Fruit fly (Drosophila melanogaster) whole organism, embryonic: ENCODE measurements around the gene CaMKII.
A peak's percentile ranks its signal among the peaks of the same experiment; 100 is the strongest.

Experiments
- BtbVII ChIP-seq: fragments of 200-800 bp; sonication (Bioruptor generic); optimal IDR thresholded peaks from 3 replicates; lab custom pipeline; 2017; ENCODE audit warnings: missing biosample characterization, mild to moderate bottlenecking, missing genetic modification characterization
- CG11085 ChIP-seq: fragments of 200-800 bp; sonication (Bioruptor generic); IDR thresholded peaks from 2 replicates; pipeline ENCODE4 v1.3.6; 2022; ENCODE audit warnings: missing biosample characterization, missing genetic modification characterization
- CG11247 ChIP-seq: fragments of 200-800 bp; sonication (Bioruptor generic); IDR thresholded peaks from 2 replicates; pipeline ENCODE4 v1.3.6; 2022; ENCODE audit warnings: missing biosample characterization, missing genetic modification characterization
- CG11695 ChIP-seq: fragments of 200-800 bp; sonication (Bioruptor generic); IDR thresholded peaks from 3 replicates; pipeline ENCODE4 v1.3.6; 2022; ENCODE audit warnings: missing biosample characterization, missing genetic modification characterization
- CG12219 ChIP-seq: fragments of 200-800 bp; sonication (Bioruptor generic); optimal IDR thresholded peaks from 3 replicates; lab custom pipeline; 2018; ENCODE audit warnings: missing biosample characterization, mild to moderate bottlenecking, missing genetic modification characterization
- CG12391 ChIP-seq: fragments of 200-800 bp; sonication (Bioruptor generic); optimal IDR thresholded peaks from 3 replicates; lab custom pipeline; 2018; ENCODE audit warnings: missing biosample characterization, mild to moderate bottlenecking, missing genetic modification characterization, moderate library complexity
- CG15696 ChIP-seq: fragments of 200-800 bp; sonication (Bioruptor generic); optimal IDR thresholded peaks from 2 replicates; lab custom pipeline; 2019; ENCODE audit warnings: missing biosample characterization, mild to moderate bottlenecking, missing genetic modification characterization, moderate library complexity
- CG1647 ChIP-seq: fragments of 200-800 bp; sonication (Bioruptor generic); optimal IDR thresholded peaks from 3 replicates; lab custom pipeline; 2016; ENCODE audit warnings: missing biosample characterization, missing genetic modification characterization
- CG17385 ChIP-seq: fragments of 200-800 bp; sonication (Bioruptor generic); optimal IDR thresholded peaks from 3 replicates; lab custom pipeline; 2018; ENCODE audit warnings: missing biosample characterization, mild to moderate bottlenecking, missing genetic modification characterization
- CG17802 ChIP-seq: fragments of 200-800 bp; sonication (Bioruptor generic); optimal IDR thresholded peaks from 2 replicates; lab custom pipeline; 2018; ENCODE audit warnings: missing biosample characterization, mild to moderate bottlenecking, missing genetic modification characterization, moderate library complexity
- CG17829 ChIP-seq: fragments of 200-800 bp; optimal IDR thresholded peaks from 2 replicates; lab custom pipeline; 2019; ENCODE audit warnings: missing biosample characterization, mild to moderate bottlenecking, missing genetic modification characterization, moderate library complexity
- CG2678 ChIP-seq: fragments of 200-800 bp; sonication (Bioruptor generic); optimal IDR thresholded peaks from 3 replicates; lab custom pipeline; 2019; ENCODE audit warnings: missing biosample characterization, mild to moderate bottlenecking, missing genetic modification characterization, moderate library complexity
- CG31441 ChIP-seq: fragments of 200-800 bp; sonication (Bioruptor generic); IDR thresholded peaks from 2 replicates; pipeline ENCODE4 v1.3.6; 2022; ENCODE audit warnings: missing biosample characterization, missing genetic modification characterization
- CG34224 ChIP-seq: fragments of 200-800 bp; sonication (Bioruptor generic); IDR thresholded peaks from 3 replicates; pipeline ENCODE4 v1.3.6; 2022; ENCODE audit warnings: missing biosample characterization, missing genetic modification characterization; ENCODE audit not compliant: partially characterized antibody
- CG6813 ChIP-seq: fragments of 200-800 bp; sonication (Bioruptor generic); optimal IDR thresholded peaks from 2 replicates; lab custom pipeline; 2017; ENCODE audit warnings: missing biosample characterization, missing genetic modification characterization, mild to moderate bottlenecking, moderate library complexity, missing genetic modification reagents
- CG7357 ChIP-seq: fragments of 200-800 bp; sonication (Bioruptor generic); IDR thresholded peaks from 3 replicates; pipeline ENCODE4 v1.3.6; 2022; ENCODE audit warnings: missing biosample characterization, missing genetic modification characterization
- CG7786 ChIP-seq: fragments of 200-800 bp; sonication (Bioruptor generic); optimal IDR thresholded peaks from 2 replicates; lab custom pipeline; 2016; ENCODE audit warnings: missing biosample characterization, missing genetic modification characterization
- CG8290 ChIP-seq, 3 experiments: fragments of 200-800 bp; sonication (Bioruptor generic); optimal IDR thresholded peaks; 2 replicates each; lab custom pipeline; 2016 to 2019; ENCODE audit warnings: missing biosample characterization in 3 of 3, missing genetic modification characterization in 3 of 3, mild to moderate bottlenecking in 2 of 3, moderate library complexity in 1 of 3
- CG9609 ChIP-seq: fragments of 200-800 bp; sonication (Bioruptor generic); optimal IDR thresholded peaks from 3 replicates; lab custom pipeline; 2016; ENCODE audit warnings: missing biosample characterization, missing genetic modification characterization
- Camta ChIP-seq: fragments of 200-800 bp; sonication (Bioruptor generic); optimal IDR thresholded peaks from 2 replicates; lab custom pipeline; 2016; ENCODE audit warnings: missing biosample characterization, missing genetic modification characterization
- D19B ChIP-seq: fragments of 200-800 bp; sonication (Bioruptor generic); optimal IDR thresholded peaks from 2 replicates; lab custom pipeline; 2017; ENCODE audit warnings: missing biosample characterization, mild to moderate bottlenecking, missing genetic modification characterization
- Dip2 ChIP-seq: fragments of 200-800 bp; sonication (Bioruptor generic); IDR thresholded peaks from 2 replicates; pipeline ENCODE4 v1.3.6; 2022; ENCODE audit warnings: missing biosample characterization, missing genetic modification characterization
- ERR ChIP-seq: fragments of 200-800 bp; sonication (Bioruptor generic); optimal IDR thresholded peaks from 2 replicates; lab custom pipeline; 2016; ENCODE audit warnings: missing biosample characterization, missing genetic modification characterization
- Fer3 ChIP-seq: fragments of 200-800 bp; sonication (Bioruptor generic); optimal IDR thresholded peaks from 2 replicates; lab custom pipeline; 2018; ENCODE audit warnings: missing biosample characterization, mild to moderate bottlenecking, missing genetic modification characterization, moderate library complexity
- Gug ChIP-seq: fragments of 200-800 bp; sonication (Bioruptor generic); IDR thresholded peaks from 4 replicates; pipeline ENCODE4 v1.3.6; 2022; ENCODE audit warnings: missing biosample characterization, missing genetic modification characterization
- H2.0 ChIP-seq: fragments of 200-800 bp; sonication (Bioruptor generic); IDR thresholded peaks from 2 replicates; pipeline ENCODE4 v1.3.6; 2022; ENCODE audit warnings: missing biosample characterization, missing genetic modification characterization
- HLH3B ChIP-seq: fragments of 200-800 bp; sonication (Bioruptor generic); IDR thresholded peaks from 2 replicates; pipeline ENCODE4 v1.3.6; 2022; ENCODE audit warnings: missing biosample characterization, missing genetic modification characterization
- Hey ChIP-seq: fragments of 200-800 bp; sonication (Bioruptor generic); optimal IDR thresholded peaks from 3 replicates; lab custom pipeline; 2018; ENCODE audit warnings: missing biosample characterization, mild to moderate bottlenecking, missing genetic modification characterization
- Hmx ChIP-seq: fragments of 200-800 bp; sonication (Bioruptor generic); optimal IDR thresholded peaks from 2 replicates; lab custom pipeline; 2016; ENCODE audit warnings: missing biosample characterization, missing genetic modification characterization
- Rfx ChIP-seq: fragments of 200-800 bp; sonication (Bioruptor generic); IDR thresholded peaks from 2 replicates; pipeline ENCODE4 v1.3.6; 2022; ENCODE audit warnings: missing biosample characterization, missing genetic modification characterization
- bowl ChIP-seq: fragments of 200-800 bp; sonication (Bioruptor generic); IDR thresholded peaks from 2 replicates; pipeline ENCODE4 v1.3.6; 2022; ENCODE audit warnings: missing biosample characterization, missing genetic modification characterization
- cg ChIP-seq: fragments of 200-800 bp; sonication (Bioruptor generic); optimal IDR thresholded peaks from 3 replicates; lab custom pipeline; 2019; ENCODE audit warnings: missing biosample characterization, mild to moderate bottlenecking, missing genetic modification characterization, moderate library complexity
- crc ChIP-seq: fragments of 200-800 bp; sonication (Bioruptor generic); optimal IDR thresholded peaks from 2 replicates; lab custom pipeline; 2016; ENCODE audit warnings: missing biosample characterization, missing genetic modification characterization
- dm ChIP-seq: fragments of 200-800 bp; sonication (Bioruptor generic); optimal IDR thresholded peaks from 3 replicates; lab custom pipeline; 2016; ENCODE audit warnings: missing biosample characterization, missing genetic modification characterization
- ftz-f1 ChIP-seq: fragments of 200-800 bp; sonication (Bioruptor generic); optimal IDR thresholded peaks from 2 replicates; lab custom pipeline; 2016; ENCODE audit warnings: missing biosample characterization, missing genetic modification characterization
- grn ChIP-seq: fragments of 200-800 bp; sonication (Bioruptor generic); optimal IDR thresholded peaks from 3 replicates; lab custom pipeline; 2017; ENCODE audit warnings: missing biosample characterization, missing genetic modification characterization
- inv ChIP-seq: fragments of 200-800 bp; sonication (Bioruptor generic); IDR thresholded peaks from 2 replicates; pipeline ENCODE4 v1.3.6; 2022; ENCODE audit warnings: missing biosample characterization, missing genetic modification characterization; ENCODE audit not compliant: partially characterized antibody
- lmd ChIP-seq: fragments of 200-800 bp; sonication (Bioruptor generic); IDR thresholded peaks from 2 replicates; pipeline ENCODE4 v1.3.6; 2022; ENCODE audit warnings: missing biosample characterization, missing genetic modification characterization
- mam ChIP-seq: fragments of 200-800 bp; sonication (Bioruptor generic); optimal IDR thresholded peaks from 3 replicates; lab custom pipeline; 2016; ENCODE audit warnings: missing biosample characterization, missing genetic modification characterization
- onecut ChIP-seq: fragments of 200-800 bp; sonication (Bioruptor generic); IDR thresholded peaks from 2 replicates; pipeline ENCODE4 v1.3.6; 2022; ENCODE audit warnings: missing biosample characterization, missing genetic modification characterization
- pfk ChIP-seq: fragments of 200-800 bp; sonication (Bioruptor generic); optimal IDR thresholded peaks from 2 replicates; lab custom pipeline; 2018; ENCODE audit warnings: missing biosample characterization, mild to moderate bottlenecking, missing genetic modification characterization, moderate library complexity
- psq ChIP-seq: fragments of 200-800 bp; sonication (Bioruptor generic); optimal IDR thresholded peaks from 2 replicates; lab custom pipeline; 2017; ENCODE audit warnings: missing biosample characterization, missing genetic modification characterization
- pum ChIP-seq: fragments of 200-800 bp; sonication (Bioruptor generic); optimal IDR thresholded peaks from 2 replicates; lab custom pipeline; 2016; ENCODE audit warnings: missing biosample characterization, missing genetic modification characterization
- repo ChIP-seq: fragments of 200-800 bp; sonication (Bioruptor generic); optimal IDR thresholded peaks from 2 replicates; lab custom pipeline; 2016; ENCODE audit warnings: missing biosample characterization, missing genetic modification characterization
- ro ChIP-seq: fragments of 200-800 bp; sonication (Bioruptor generic); IDR thresholded peaks from 2 replicates; pipeline ENCODE4 v1.3.6; 2022; ENCODE audit warnings: missing biosample characterization, missing genetic modification characterization
- run ChIP-seq: fragments of 200-800 bp; sonication (Bioruptor generic); optimal IDR thresholded peaks from 3 replicates; lab custom pipeline; 2018; ENCODE audit warnings: missing biosample characterization, mild to moderate bottlenecking, missing genetic modification characterization
- seq ChIP-seq: fragments of 200-800 bp; sonication (Bioruptor generic); IDR thresholded peaks from 2 replicates; pipeline ENCODE4 v1.3.6; 2022; ENCODE audit warnings: missing biosample characterization, missing genetic modification characterization
- sima ChIP-seq: fragments of 200-800 bp; sonication (Bioruptor generic); optimal IDR thresholded peaks from 2 replicates; lab custom pipeline; 2016; ENCODE audit warnings: missing biosample characterization, missing genetic modification characterization
- sug ChIP-seq: fragments of 200-800 bp; optimal IDR thresholded peaks from 2 replicates; lab custom pipeline; 2019; ENCODE audit warnings: missing biosample characterization, mild to moderate bottlenecking, missing genetic modification characterization, moderate library complexity
- tin ChIP-seq: fragments of 200-800 bp; sonication (Bioruptor generic); optimal IDR thresholded peaks from 3 replicates; lab custom pipeline; 2016; ENCODE audit warnings: missing biosample characterization, missing genetic modification characterization
- ttk ChIP-seq: fragments of 200-800 bp; sonication (Bioruptor generic); IDR thresholded peaks from 2 replicates; pipeline ENCODE4 v2.1.2; 2022; ENCODE audit warnings: missing biosample characterization, missing genetic modification characterization
- tx ChIP-seq: fragments of 200-800 bp; sonication (Bioruptor generic); optimal IDR thresholded peaks from 2 replicates; lab custom pipeline; 2016; ENCODE audit warnings: missing biosample characterization, missing genetic modification characterization

Gene CaMKII

DNA sequence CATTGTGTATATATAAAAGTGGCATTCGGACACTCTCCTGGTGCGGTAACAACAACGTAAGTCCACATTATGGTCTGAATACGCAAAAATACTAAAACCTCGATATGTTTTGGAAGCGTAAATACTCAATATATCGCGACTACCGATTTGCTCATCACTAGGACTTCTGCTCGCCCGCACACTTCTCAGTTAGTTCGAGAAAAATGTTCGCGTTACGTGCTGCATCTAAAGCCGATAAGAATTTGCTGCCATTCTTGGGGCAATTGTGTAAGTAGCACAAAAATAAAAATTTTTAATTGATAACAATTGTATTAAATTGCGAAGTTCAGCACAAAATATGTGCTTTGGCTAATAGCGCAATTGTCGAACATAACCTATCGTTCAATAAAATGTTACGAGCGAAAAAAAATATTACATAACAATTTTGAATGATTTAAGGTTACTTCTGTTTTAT is 21.8 kb downstream of the CaMKII start, which contains the start of gene CG11076 (continued):
- no peak for TF ChIP-seq CG2678
- TF ChIP-seq cg (GFP tag; lab: Kevin White, UChicago): no peak
- TF ChIP-seq CG6813 (GFP tag; lab: Kevin White, UChicago): no peak
- no peak for TF ChIP-seq pum (GFP tag; lab: Kevin White, UChicago)
- peak; percentile 57 for TF ChIP-seq CG17829 (tag; lab: Kevin White, UChicago)
- TF ChIP-seq HLH3B: no peak
- TF ChIP-seq sima: no peak
- TF ChIP-seq D19B (GFP tag; lab: Kevin White, UChicago): no peak
- TF ChIP-seq tin (GFP tag; lab: Kevin White, UChicago): no peak
- TF ChIP-seq repo (GFP tag; lab: Kevin White, UChicago): no peak
- no peak for TF ChIP-seq CG31441 (GFP tag; lab: Robert Waterston, UW)
- no peak for TF ChIP-seq CG15696 (tag; lab: Kevin White, UChicago)
- TF ChIP-seq BtbVII (GFP tag; lab: Kevin White, UChicago): no peak
- peak; percentile 20 for TF ChIP-seq mam (GFP tag; lab: Kevin White, UChicago)
- no peak for TF ChIP-seq CG12391 (tag; lab: Kevin White, UChicago)
- TF ChIP-seq tx (GFP tag; lab: Kevin White, UChicago): peak; percentile 20
- no peak for TF ChIP-seq Camta (GFP tag; lab: Kevin White, UChicago)
- no peak for TF ChIP-seq bowl
- no peak for TF ChIP-seq CG11695 (GFP tag; lab: Robert Waterston, UW)
- TF ChIP-seq ERR: no peak
- TF ChIP-seq sug: peak; percentile 16
- TF ChIP-seq psq (GFP tag; lab: Kevin White, UChicago): no peak
- TF ChIP-seq crc: no peak
- no peak for TF ChIP-seq seq (GFP tag; lab: Robert Waterston, UW)
- TF ChIP-seq CG11085 (GFP tag; lab: Robert Waterston, UW): no peak
- peak; percentile 61 for TF ChIP-seq dm (GFP tag; lab: Kevin White, UChicago)
- TF ChIP-seq CG34224 (GFP tag; lab: Robert Waterston, UW): peak; percentile 71
- TF ChIP-seq CG7357 (GFP tag; lab: Robert Waterston, UW): peak; percentile 92
- TF ChIP-seq run: no peak
- no peak for TF ChIP-seq ttk (GFP tag; lab: Robert Waterston, UW)
- TF ChIP-seq CG11247 (GFP tag; lab: Robert Waterston, UW): no peak
- no peak for TF ChIP-seq grn (GFP tag; lab: Kevin White, UChicago)
- no peak for TF ChIP-seq CG12219 (GFP tag; lab: Kevin White, UChicago)
- no peak for TF ChIP-seq Hmx (GFP tag; lab: Kevin White, UChicago)
- no peak for TF ChIP-seq CG9609 (GFP tag; lab: Kevin White, UChicago)
- TF ChIP-seq ro: no peak
- no peak for TF ChIP-seq CG1647 (GFP tag; lab: Kevin White, UChicago)
- peak; percentile 65 for TF ChIP-seq inv (GFP tag; lab: Robert Waterston, UW)
- peak; percentile 28 for TF ChIP-seq pfk
- TF ChIP-seq H2.0 (GFP tag; lab: Robert Waterston, UW): no peak
- TF ChIP-seq CG17802 (tag; lab: Kevin White, UChicago): peak; percentile 94
- TF ChIP-seq CG8290 (GFP tag; optimal IDR thresholded peaks at IDR 0.05; lab: Kevin White, UChicago): peak; percentile 12
- TF ChIP-seq CG8290 (tag; optimal IDR thresholded peaks at IDR 0.05; lab: Kevin White, UChicago): peak; percentile 37 to 86
- TF ChIP-seq onecut (GFP tag; lab: Robert Waterston, UW): 0 out of 2 replicates have a peak, but pooled peaks have one; percentile 12
- TF ChIP-seq Rfx (GFP tag; lab: Robert Waterston, UW): no peak
- TF ChIP-seq CG17385: peak; percentile 52
- TF ChIP-seq Dip2 (GFP tag; lab: Robert Waterston, UW): no peak
- TF ChIP-seq Gug (GFP tag; lab: Robert Waterston, UW): no peak; the same call in 3 of the 4 replicates
- no peak for TF ChIP-seq Hey (tag; lab: Kevin White, UChicago)
- no peak for TF ChIP-seq CG7786 (GFP tag; lab: Kevin White, UChicago)
- TF ChIP-seq ftz-f1: no peak
- no peak for TF ChIP-seq Fer3 (tag; lab: Kevin White, UChicago)
- no peak for TF ChIP-seq lmd
